Fruit fly (Drosophila melanogaster): Measurements from ENCODE around the gene SP1173.

DNA sequence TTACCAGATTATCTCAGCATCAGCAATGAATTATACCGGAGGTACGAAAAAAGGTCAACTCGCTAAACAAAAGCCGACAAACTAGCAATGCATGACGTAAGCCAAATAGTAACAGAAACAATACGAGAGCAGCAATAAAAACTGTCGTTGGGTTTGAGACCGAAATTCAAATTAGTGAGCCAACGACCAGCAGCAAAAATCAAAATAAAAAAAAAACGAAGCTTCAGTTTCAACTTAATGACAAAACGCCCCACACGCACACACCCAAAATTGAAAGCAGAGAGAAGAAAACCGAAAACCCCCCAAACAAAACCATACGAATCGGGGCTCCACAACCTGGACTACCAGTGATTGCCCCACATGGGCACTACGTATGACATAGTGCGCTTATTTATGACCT is 9.1 kb downstream of the SP1173 start:
- no peak for TF ChIP-seq CG11294 (GFP tag; IDR thresholded peaks at IDR 0.05)
- TF ChIP-seq dac (GFP tag; optimal IDR thresholded peaks at IDR 0.05), result no peak
- no peak for TF ChIP-seq Gug (GFP tag; IDR thresholded peaks at IDR 0.05)
- no peak for TF ChIP-seq Ets96B (tag; optimal IDR thresholded peaks at IDR 0.05)
- TF ChIP-seq pdm3 (GFP tag; optimal IDR thresholded peaks at IDR 0.05), result no peak
- no peak for TF ChIP-seq Blimp-1 (GFP tag; optimal IDR thresholded peaks at IDR 0.05)
- no peak for TF ChIP-seq Hr38 (GFP tag; optimal IDR thresholded peaks at IDR 0.05)
- TF ChIP-seq Met (GFP tag; optimal IDR thresholded peaks at IDR 0.05), result no peak
- TF ChIP-seq lz (GFP tag; optimal IDR thresholded peaks at IDR 0.05), result no peak
- TF ChIP-seq CG6808 (GFP tag; optimal IDR thresholded peaks at IDR 0.05), result no peak
- no peak for TF ChIP-seq achi (GFP tag; optimal IDR thresholded peaks at IDR 0.05)
- TF ChIP-seq fd85E (GFP tag; optimal IDR thresholded peaks at IDR 0.05), result no peak
- no peak for TF ChIP-seq cyc (GFP tag; optimal IDR thresholded peaks at IDR 0.05)
- TF ChIP-seq Hr39 (GFP tag; optimal IDR thresholded peaks at IDR 0.05), result no peak

Data from whole organism, prepupa.